Worm (Caenorhabditis elegans): ENCODE measurements around the gene cnd-1.
"Not testable (repeated sequence)": the region's sequence is repeated elsewhere in the genome, so short reads cannot be mapped to it uniquely, and the experiment has no call there.

The cnd-1 gene

ce11 chrIII:5217511-5217910 lies 26.9 kb downstream of the cnd-1 start, which contains the start of gene cutl-19:
cutl-19 (minus strand) TSS chrIII:5217611.
- TF ChIP-seq nhr-12 (tag; optimal IDR thresholded peaks at IDR 0.05) (no peak), nhr-11 (tag; optimal IDR thresholded peaks at IDR 0.05) (no peak), ceh-16 (tag; optimal IDR thresholded peaks at IDR 0.05) (no peak)

ce11 chrIII:5215375-5215774 lies 29.1 kb downstream of the cnd-1 start, which contains the start of gene ZC155.4:
ZC155.4 (minus strand) TSS chrIII:5215475.
- TF ChIP-seq Y55F3AM.14 (GFP tag; optimal IDR thresholded peaks at IDR 0.05) (no peak), lin-11 (tag; optimal IDR thresholded peaks at IDR 0.05) (no peak), sem-4 (tag; optimal IDR thresholded peaks at IDR 0.05) (no peak), ztf-11 (tag; optimal IDR thresholded peaks at IDR 0.05) (no peak), nhr-21 (tag; optimal IDR thresholded peaks at IDR 0.05) (no peak), skn-1 (tag; optimal IDR thresholded peaks at IDR 0.05) (no peak), nhr-11 (tag; optimal IDR thresholded peaks at IDR 0.05) (no peak)

- no peak for TF ChIP-seq nhr-6 (tag; optimal IDR thresholded peaks at IDR 0.05)
- no peak for TF ChIP-seq unc-62 (GFP tag; optimal IDR thresholded peaks at IDR 0.05)
- no peak for TF ChIP-seq dmd-4 (tag; optimal IDR thresholded peaks at IDR 0.05)
Measured at ce11 chrIII:5214162-5214561, 30.3 kb downstream of the cnd-1 start.

ce11 chrIII:5211137-5211648 lies 33.2 kb downstream of the cnd-1 start:
- TF ChIP-seq sma-9 (GFP tag; optimal IDR thresholded peaks at IDR 0.05) (peak; percentile 52), nhr-129 (tag; optimal IDR thresholded peaks at IDR 0.05) (peak; percentile 37), F13H6.1 (tag; optimal IDR thresholded peaks at IDR 0.05) (peak; percentile 58), egl-27 (tag; optimal IDR thresholded peaks at IDR 0.05) (peak; percentile 7), gmeb-1 (tag; optimal IDR thresholded peaks at IDR 0.05) (peak; percentile 21), unc-55 (GFP tag; optimal IDR thresholded peaks at IDR 0.05) (peak; percentile 10), lsy-2 (tag; optimal IDR thresholded peaks at IDR 0.05) (peak in 1 of 2 experiments; percentile 58), fos-1 (tag; optimal IDR thresholded peaks at IDR 0.05) (peak; percentile 63), lin-13 (GFP tag; optimal IDR thresholded peaks at IDR 0.05) (peak; percentile 25), crh-2 (tag; optimal IDR thresholded peaks at IDR 0.05) (peak; percentile 18), nhr-21 (tag; optimal IDR thresholded peaks at IDR 0.05) (peak; percentile 65)
- not testable (repeated sequence) for TF ChIP-seq sma-9 (tag; optimal IDR thresholded peaks at IDR 0.05)

ce11 chrIII:5210269-5210668 lies 34.2 kb downstream of the cnd-1 start:
- TF ChIP-seq mdl-1 (tag; optimal IDR thresholded peaks at IDR 0.05) = no peak
- no peak for TF ChIP-seq elt-1 (tag; optimal IDR thresholded peaks at IDR 0.05)
- no peak for TF ChIP-seq nhr-11 (tag; optimal IDR thresholded peaks at IDR 0.05)
- TF ChIP-seq C34F6.9 (tag; optimal IDR thresholded peaks at IDR 0.05) = no peak

ce11 chrIII:5208992-5209391 lies 35.4 kb downstream of the cnd-1 start, which contains the start of gene syx-16:
syx-16 (minus strand) TSS chrIII:5209109.
- TF ChIP-seq fos-1 (tag; optimal IDR thresholded peaks at IDR 0.05) = no peak
- peak in 1 of 2 experiments; percentile 8 for TF ChIP-seq lsy-2 (tag; optimal IDR thresholded peaks at IDR 0.05)

- TF ChIP-seq unc-39 (tag; optimal IDR thresholded peaks at IDR 0.05) = no peak
- TF ChIP-seq nhr-129 (tag; optimal IDR thresholded peaks at IDR 0.05) = no peak
- no peak for TF ChIP-seq nhr-21 (tag; optimal IDR thresholded peaks at IDR 0.05)
- no peak for TF ChIP-seq nhr-23 (tag; optimal IDR thresholded peaks at IDR 0.05)
- TF ChIP-seq sem-4 (tag; optimal IDR thresholded peaks at IDR 0.05) = no peak
- no peak for TF ChIP-seq nhr-12 (tag; optimal IDR thresholded peaks at IDR 0.05)
- no peak for TF ChIP-seq ceh-82 (tag; optimal IDR thresholded peaks at IDR 0.05)
- no peak for TF ChIP-seq lin-11 (tag; optimal IDR thresholded peaks at IDR 0.05)
- no peak for TF ChIP-seq F13H6.1 (tag; optimal IDR thresholded peaks at IDR 0.05)
- TF ChIP-seq elt-1 (tag; optimal IDR thresholded peaks at IDR 0.05) = no peak
- TF ChIP-seq elt-3 (tag; optimal IDR thresholded peaks at IDR 0.05) = no peak
- no peak for TF ChIP-seq egl-27 (tag; optimal IDR thresholded peaks at IDR 0.05)
- TF ChIP-seq R02D3.7 (tag; optimal IDR thresholded peaks at IDR 0.05) = no peak
- no peak for TF ChIP-seq lin-39 (tag; optimal IDR thresholded peaks at IDR 0.05)
- no peak for TF ChIP-seq gmeb-1 (tag; optimal IDR thresholded peaks at IDR 0.05)
Measured at ce11 chrIII:5206861-5207414, 37.5 kb downstream of the cnd-1 start, which contains the start of gene morc-1. morc-1 (minus strand) TSS chrIII:5206911.
